Fruit fly (Drosophila melanogaster): ENCODE results near the gene Ccp84Ae.
A peak's percentile ranks its signal among the peaks of the same experiment; 100 is the strongest.

Gene Ccp84Ae

dm6 chr3R:6665117-6665654, 26.4 kb downstream of the Ccp84Ae start (continued):
- no peak for TF ChIP-seq fu2 (GFP tag; optimal IDR thresholded peaks at IDR 0.05)
- TF ChIP-seq eyg (GFP tag; optimal IDR thresholded peaks at IDR 0.05): no peak
- 0 out of 2 replicates have a peak, but pooled peaks have one; percentile 34 for TF ChIP-seq CG5953 (GFP tag; IDR thresholded peaks at IDR 0.05)
- peak; percentile 66 for TF ChIP-seq zfh1 (GFP tag; IDR thresholded peaks at IDR 0.05)
- no peak for TF ChIP-seq cwo (GFP tag; optimal IDR thresholded peaks at IDR 0.05)
- no peak for TF ChIP-seq lbe (GFP tag; optimal IDR thresholded peaks at IDR 0.05)
- no peak for TF ChIP-seq Mes4 (GFP tag; optimal IDR thresholded peaks at IDR 0.05)
- TF ChIP-seq Doc3 (GFP tag; IDR thresholded peaks at IDR 0.05; ENCODE audit: partially characterized antibody): no peak
- 0 out of 2 replicates have a peak, but pooled peaks have one; percentile 20 for TF ChIP-seq seq (GFP tag; IDR thresholded peaks at IDR 0.05)
- no peak for TF ChIP-seq Max (GFP tag; optimal IDR thresholded peaks at IDR 0.05)
- peak; percentile 8; the same call in 1 of the 2 replicates for TF ChIP-seq CG10959 (GFP tag; IDR thresholded peaks at IDR 0.05)
- TF ChIP-seq D19B (GFP tag; optimal IDR thresholded peaks at IDR 0.05): no peak
- no peak for TF ChIP-seq Optix (GFP tag; IDR thresholded peaks at IDR 0.05)
- TF ChIP-seq CG18476 (GFP tag; optimal IDR thresholded peaks at IDR 0.05): no peak
- TF ChIP-seq CG9215 (GFP tag; IDR thresholded peaks at IDR 0.05): no peak
- TF ChIP-seq fd102C (GFP tag; optimal IDR thresholded peaks at IDR 0.05): peak; percentile 17
- no peak for TF ChIP-seq danr (GFP tag; IDR thresholded peaks at IDR 0.05)
- TF ChIP-seq sens (GFP tag): no peak
- no peak for TF ChIP-seq CG1647 (GFP tag; optimal IDR thresholded peaks at IDR 0.05)
- no peak for TF ChIP-seq CG9817 (tag; optimal IDR thresholded peaks at IDR 0.05)
- no peak for TF ChIP-seq CG14441 (GFP tag; IDR thresholded peaks at IDR 0.05)
- TF ChIP-seq pho (GFP tag; optimal IDR thresholded peaks at IDR 0.05): no peak
- TF ChIP-seq Meics (GFP tag; optimal IDR thresholded peaks at IDR 0.05): no peak
- no peak for TF ChIP-seq hkb (optimal IDR thresholded peaks at IDR 0.05)
- TF ChIP-seq hkb (GFP tag; IDR thresholded peaks at IDR 0.05): 0 out of 2 replicates have a peak, but pooled peaks have one; percentile 41
- no peak for TF ChIP-seq cad (GFP tag; optimal IDR thresholded peaks at IDR 0.05)
- no peak for TF ChIP-seq az2 (GFP tag; optimal IDR thresholded peaks at IDR 0.05)
- TF ChIP-seq tll (GFP tag; optimal IDR thresholded peaks at IDR 0.05): no peak
- no peak for TF ChIP-seq gt (GFP tag; IDR thresholded peaks at IDR 0.05)
- no peak for TF ChIP-seq fd96Cb (tag; optimal IDR thresholded peaks at IDR 0.05)
- no peak for TF ChIP-seq Mad (GFP tag; optimal IDR thresholded peaks at IDR 0.05)
- no peak for TF ChIP-seq NC2α (GFP tag; optimal IDR thresholded peaks at IDR 0.05)
- no peak for TF ChIP-seq CG13424 (tag; optimal IDR thresholded peaks at IDR 0.05)
- no peak for TF ChIP-seq ftz-f1 (GFP tag; optimal IDR thresholded peaks at IDR 0.05)
- TF ChIP-seq cato (GFP tag; optimal IDR thresholded peaks at IDR 0.05; ENCODE audit: borderline replicate concordance): no peak
- TF ChIP-seq Med (GFP tag): peak; percentile 17
- no peak for TF ChIP-seq CG11696 (GFP tag; IDR thresholded peaks at IDR 0.05)
- TF ChIP-seq wek (GFP tag; optimal IDR thresholded peaks at IDR 0.05): peak; percentile 63
- no peak for TF ChIP-seq CG9797 (GFP tag; optimal IDR thresholded peaks at IDR 0.05)
- no peak for TF ChIP-seq Sin3A (optimal IDR thresholded peaks at IDR 0.05)
- no peak for TF ChIP-seq CG6254 (GFP tag; optimal IDR thresholded peaks at IDR 0.05)
- no peak for TF ChIP-seq Lim3 (GFP tag; IDR thresholded peaks at IDR 0.05)
- no peak for TF ChIP-seq CG16779 (GFP tag; IDR thresholded peaks at IDR 0.05)
- TF ChIP-seq dati (GFP tag; IDR thresholded peaks at IDR 0.05): peak; percentile 32; the same call in 1 of the 2 replicates
- no peak for TF ChIP-seq mirr (GFP tag; optimal IDR thresholded peaks at IDR 0.05)
- no peak for TF ChIP-seq ind (GFP tag; optimal IDR thresholded peaks at IDR 0.05)
- TF ChIP-seq CG11398 (GFP tag; optimal IDR thresholded peaks at IDR 0.05): no peak
- no peak for TF ChIP-seq Tbp (GFP tag; optimal IDR thresholded peaks at IDR 0.05)
- TF ChIP-seq CG18599 (GFP tag; optimal IDR thresholded peaks at IDR 0.05): no peak
- TF ChIP-seq Dfd (GFP tag; optimal IDR thresholded peaks at IDR 0.05): no peak
- TF ChIP-seq CG17802 (tag; optimal IDR thresholded peaks at IDR 0.05): no peak
- peak; percentile 11 for TF ChIP-seq CTCF (GFP tag; optimal IDR thresholded peaks at IDR 0.05)
- TF ChIP-seq CG11723 (GFP tag; optimal IDR thresholded peaks at IDR 0.05): no peak
